Worm (Caenorhabditis elegans) whole organism, young adult: ENCODE results near the gene C31G12.1.

Experiments used
- B0035.1 ChIP-seq: sonication (generic microtip); optimal IDR thresholded peaks from 2 replicates; lab custom pipeline; 2016; ENCODE audit warnings: missing genetic modification characterization, mild to moderate bottlenecking, missing compliant biosample characterization, missing genotype, missing genetic modification reagents
- B0261.1 ChIP-seq: sonication (generic microtip); optimal IDR thresholded peaks from 2 replicates; lab custom pipeline; 2016; ENCODE audit warnings: mild to moderate bottlenecking, missing genetic modification characterization, moderate library complexity, missing compliant biosample characterization
- F49E8.2 ChIP-seq: sonication (generic microtip); optimal IDR thresholded peaks from 3 replicates; lab custom pipeline; 2017; ENCODE audit warnings: missing genetic modification characterization, mild to moderate bottlenecking, missing compliant biosample characterization, antibody characterized with exemption, moderate library complexity; ENCODE audit not compliant: insufficient read depth
- F55B11.4 ChIP-seq: sonication (generic microtip); optimal IDR thresholded peaks from 2 replicates; lab custom pipeline; 2016; ENCODE audit warnings: missing compliant biosample characterization, missing genetic modification characterization, borderline replicate concordance; ENCODE audit not compliant: insufficient read depth
- F57A8.1 ChIP-seq: fragments of 200-800 bp; sonication (Bioruptor generic); optimal IDR thresholded peaks from 2 replicates; lab custom pipeline; 2018; ENCODE audit warnings: mild to moderate bottlenecking, missing genetic modification characterization, moderate library complexity, missing compliant biosample characterization
- F57C9.4 ChIP-seq: sonication (generic microtip); optimal IDR thresholded peaks from 2 replicates; lab custom pipeline; 2017; ENCODE audit warnings: mild to moderate bottlenecking, missing genetic modification characterization, missing compliant biosample characterization
- T07F8.4 ChIP-seq: sonication (generic microtip); optimal IDR thresholded peaks from 2 replicates; lab custom pipeline; 2016; ENCODE audit warnings: mild to moderate bottlenecking, missing genetic modification characterization, moderate library complexity, missing compliant biosample characterization
- Y95B8A.8 ChIP-seq: fragments of 200-800 bp; sonication (Bioruptor generic); IDR thresholded peaks from 2 replicates; pipeline ENCODE4 v1.3.6; 2022; ENCODE audit warnings: missing genetic modification reagents, missing genetic modification characterization, missing compliant biosample characterization
- ZK185.1 ChIP-seq: sonication (generic microtip); optimal IDR thresholded peaks from 2 replicates; lab custom pipeline; 2016; ENCODE audit warnings: mild to moderate bottlenecking, missing genetic modification characterization, missing compliant biosample characterization; ENCODE audit not compliant: poor library complexity, severe bottlenecking
- akir-1 ChIP-seq: fragments of 200-800 bp; sonication (Bioruptor generic); optimal IDR thresholded peaks from 2 replicates; lab custom pipeline; 2018; ENCODE audit warnings: mild to moderate bottlenecking, missing genetic modification characterization, moderate library complexity, missing compliant biosample characterization
- ama-1 ChIP-seq, 3 experiments: fragments of 150-350 bp in 1 of 3; sonication (generic microtip) in 2 of 3; optimal IDR thresholded peaks; 2 replicates each; lab custom pipeline; 2014 to 2018; ENCODE audit warnings: missing biosample characterization in 2 of 3, missing genetic modification characterization in 2 of 3, missing genetic modification reagents in 2 of 3
- aptf-2 ChIP-seq: fragments of 200-800 bp; sonication (Bioruptor generic); conservative IDR thresholded peaks from 2 replicates; pipeline ENCODE4 v1.3.6; 2022; ENCODE audit warnings: missing genetic modification reagents, missing genetic modification characterization, missing compliant biosample characterization
- ccch-3 ChIP-seq: fragments of 200-800 bp; sonication (Bioruptor generic); optimal IDR thresholded peaks from 2 replicates; lab custom pipeline; 2018; ENCODE audit warnings: mild to moderate bottlenecking, missing genetic modification characterization, missing compliant biosample characterization
- ceh-27 ChIP-seq: fragments of 200-800 bp; sonication (Bioruptor generic); optimal IDR thresholded peaks from 2 replicates; lab custom pipeline; 2018; ENCODE audit warnings: mild to moderate bottlenecking, missing genetic modification characterization, moderate library complexity, missing compliant biosample characterization
- die-1 ChIP-seq: sonication (generic microtip); optimal IDR thresholded peaks from 2 replicates; lab custom pipeline; 2016; ENCODE audit warnings: missing genotype, mild to moderate bottlenecking, missing genetic modification characterization, missing compliant biosample characterization
- dox-1 ChIP-seq: fragments of 200-800 bp; sonication (Bioruptor generic); IDR thresholded peaks from 2 replicates; pipeline ENCODE4 v1.3.6; 2022; ENCODE audit warnings: missing genetic modification reagents, missing genetic modification characterization, missing compliant biosample characterization
- egl-18 ChIP-seq: fragments of 200-800 bp; sonication (Bioruptor generic); IDR thresholded peaks from 2 replicates; pipeline ENCODE4 v1.3.6; 2022; ENCODE audit warnings: missing genetic modification reagents, missing genetic modification characterization, missing compliant biosample characterization
- egl-44 ChIP-seq: fragments of 200-800 bp; sonication (Bioruptor generic); IDR thresholded peaks from 2 replicates; pipeline ENCODE4 v1.3.6; 2022; ENCODE audit warnings: missing genetic modification reagents, missing genetic modification characterization, missing compliant biosample characterization
- egrh-3 ChIP-seq: fragments of 200-800 bp; sonication (Bioruptor generic); IDR thresholded peaks from 2 replicates; pipeline ENCODE4 v1.3.6; 2022; ENCODE audit warnings: missing genetic modification reagents, missing genetic modification characterization, missing compliant biosample characterization
- fkh-3 ChIP-seq: sonication (generic microtip); optimal IDR thresholded peaks from 2 replicates; lab custom pipeline; 2016; ENCODE audit warnings: mild to moderate bottlenecking, missing genetic modification characterization, missing compliant biosample characterization
- gei-17 ChIP-seq: fragments of 200-800 bp; sonication (Bioruptor generic); optimal IDR thresholded peaks from 2 replicates; lab custom pipeline; 2018; ENCODE audit warnings: mild to moderate bottlenecking, missing genetic modification characterization, missing compliant biosample characterization
- him-1 ChIP-seq: sonication (generic microtip); optimal IDR thresholded peaks from 2 replicates; lab custom pipeline; 2016; ENCODE audit warnings: missing genotype, missing genetic modification reagents, missing genetic modification characterization, missing compliant biosample characterization
- hlh-12 ChIP-seq: sonication (generic microtip); optimal IDR thresholded peaks from 2 replicates; lab custom pipeline; 2016; ENCODE audit warnings: missing genetic modification characterization, missing compliant biosample characterization
- hrde-1 ChIP-seq: sonication (generic microtip); optimal IDR thresholded peaks from 2 replicates; lab custom pipeline; 2016; ENCODE audit warnings: missing genetic modification characterization, mild to moderate bottlenecking, missing compliant biosample characterization, moderate library complexity, missing genotype, missing genetic modification reagents, borderline replicate concordance
- madf-3 ChIP-seq: fragments of 200-800 bp; sonication (Bioruptor generic); IDR thresholded peaks from 2 replicates; pipeline ENCODE4 v1.3.6; 2022; ENCODE audit warnings: missing genetic modification reagents, missing genetic modification characterization, missing compliant biosample characterization
- mcd-1 ChIP-seq: fragments of 200-800 bp; sonication (Bioruptor generic); IDR thresholded peaks from 2 replicates; pipeline ENCODE4 v1.3.6; 2022; ENCODE audit warnings: missing genetic modification reagents, missing genetic modification characterization, missing compliant biosample characterization
- nfyb-1 ChIP-seq: fragments of 200-800 bp; sonication (Bioruptor generic); IDR thresholded peaks from 2 replicates; pipeline ENCODE4 v1.3.6; 2022; ENCODE audit warnings: missing genetic modification reagents, missing genetic modification characterization, missing compliant biosample characterization
- nhr-179 ChIP-seq: sonication (generic microtip); optimal IDR thresholded peaks from 2 replicates; lab custom pipeline; 2016; ENCODE audit warnings: mild to moderate bottlenecking, missing genetic modification characterization, missing compliant biosample characterization
- nhr-27 ChIP-seq: fragments of 200-800 bp; sonication (Bioruptor generic); optimal IDR thresholded peaks from 2 replicates; lab custom pipeline; 2018; ENCODE audit warnings: mild to moderate bottlenecking, missing genetic modification characterization, moderate library complexity, missing compliant biosample characterization
- rec-8 ChIP-seq, 2 experiments: sonication (generic microtip); optimal IDR thresholded peaks; 2 replicates each; lab custom pipeline; 2016; ENCODE audit warnings: mild to moderate bottlenecking in 2 of 2, missing genetic modification characterization in 2 of 2, missing genetic modification reagents in 2 of 2, missing genotype in 2 of 2, missing biosample characterization in 1 of 2, missing compliant biosample characterization in 1 of 2, moderate library complexity in 1 of 2
- repo-1 ChIP-seq: sonication (generic microtip); optimal IDR thresholded peaks from 2 replicates; lab custom pipeline; 2017; ENCODE audit warnings: mild to moderate bottlenecking, missing genetic modification characterization, missing compliant biosample characterization
- rpc-1 ChIP-seq, 2 experiments: fragments of 150-350 bp in 1 of 2; sonication (generic microtip) in 1 of 2; optimal IDR thresholded peaks; 2 replicates each; lab custom pipeline; 2014 to 2018; ENCODE audit warnings: missing biosample characterization in 1 of 2, missing genetic modification characterization in 1 of 2, missing genetic modification reagents in 1 of 2, missing genotype in 1 of 2
- snpc-1.3 ChIP-seq: sonication (generic microtip); optimal IDR thresholded peaks from 2 replicates; lab custom pipeline; 2017; ENCODE audit warnings: missing genetic modification characterization, mild to moderate bottlenecking, missing compliant biosample characterization, antibody characterized with exemption, moderate library complexity, missing genotype, missing genetic modification reagents; ENCODE audit not compliant: insufficient read depth
- somi-1 ChIP-seq: fragments of 200-800 bp; sonication (Bioruptor generic); optimal IDR thresholded peaks from 2 replicates; lab custom pipeline; 2018; ENCODE audit warnings: mild to moderate bottlenecking, missing genetic modification characterization, missing compliant biosample characterization
- ztf-18 ChIP-seq: sonication (generic microtip); optimal IDR thresholded peaks from 2 replicates; lab custom pipeline; 2016; ENCODE audit warnings: missing genotype, mild to moderate bottlenecking, missing genetic modification characterization, missing compliant biosample characterization
- ztf-26 ChIP-seq: sonication (generic microtip); optimal IDR thresholded peaks from 2 replicates; lab custom pipeline; 2017; ENCODE audit warnings: missing genetic modification characterization, missing compliant biosample characterization
- ztf-28 ChIP-seq: fragments of 200-800 bp; sonication (Bioruptor generic); IDR thresholded peaks from 2 replicates; pipeline ENCODE4 v1.3.6; 2022; ENCODE audit warnings: missing genetic modification reagents, missing genetic modification characterization, missing compliant biosample characterization
- ztf-3 ChIP-seq: fragments of 200-800 bp; sonication (Bioruptor generic); optimal IDR thresholded peaks from 2 replicates; lab custom pipeline; 2018; ENCODE audit warnings: mild to moderate bottlenecking, missing genetic modification characterization, missing compliant biosample characterization

Gene C31G12.1

ce11 chrV:18158172-18158571, 21.6 kb upstream of the C31G12.1 start:
- TF ChIP-seq F49E8.2 (tag; lab: Kevin White, UChicago) (no peak), Y95B8A.8 (no peak), B0035.1 (tag; lab: Kevin White, UChicago) (no peak), F57A8.1 (GFP tag; lab: Kevin White, UChicago) (no peak), snpc-1.3 (no peak), repo-1 (tag; lab: Kevin White, UChicago) (no peak)

DNA sequence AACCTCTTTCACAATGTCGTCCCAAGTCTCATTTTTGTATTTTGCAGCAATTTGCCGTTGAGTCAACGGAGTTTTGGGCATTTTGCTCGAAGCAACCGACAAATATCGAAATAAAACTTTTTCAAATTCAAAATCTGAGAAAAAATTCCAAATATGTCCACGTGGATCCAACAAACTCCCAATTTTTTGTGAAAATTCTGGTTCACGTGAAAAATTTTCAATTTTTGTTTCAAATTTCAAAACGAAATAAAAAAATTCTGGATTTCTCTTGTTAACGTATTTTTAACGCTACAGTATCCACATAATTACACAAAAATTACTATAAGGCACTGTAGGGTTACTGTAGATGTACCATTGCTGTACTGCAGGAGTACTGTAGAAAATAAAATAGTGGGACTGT, 18.5 kb upstream of the C31G12.1 start, which contains the start of gene C14A6.13:
Gene C14A6.13, minus strand, starts transcription at position 101 of the 400 bp plus-strand sequence.
- TF ChIP-seq egl-18 (GFP tag; lab: Robert Waterston, UW) (no peak), ZK185.1 (tag; lab: Kevin White, UChicago) (no peak), egl-44 (GFP tag; lab: Robert Waterston, UW) (no peak), ztf-26 (tag; lab: Kevin White, UChicago) (no peak), rec-8 (tag; optimal IDR thresholded peaks at IDR 0.05; lab: Kevin White, UChicago) (no peak), hlh-12 (tag; lab: Kevin White, UChicago) (no peak), mcd-1 (GFP tag; lab: Robert Waterston, UW) (no peak), ztf-28 (GFP tag; lab: Robert Waterston, UW) (no peak), nfyb-1 (GFP tag; lab: Robert Waterston, UW) (no peak), egrh-3 (GFP tag; lab: Robert Waterston, UW) (no peak), akir-1 (GFP tag; lab: Kevin White, UChicago) (no peak), ztf-18 (no peak), fkh-3 (tag; lab: Kevin White, UChicago) (no peak), die-1 (tag; lab: Kevin White, UChicago) (no peak), somi-1 (GFP tag; lab: Kevin White, UChicago) (no peak), B0261.1 (tag; lab: Kevin White, UChicago) (no peak), rpc-1 (optimal IDR thresholded peaks at IDR 0.05; lab: Kevin White, UChicago) (no peak), rpc-1 (tag; optimal IDR thresholded peaks at IDR 0.05; lab: Kevin White, UChicago) (no peak), T07F8.4 (tag; lab: Kevin White, UChicago) (no peak), ccch-3 (GFP tag; lab: Kevin White, UChicago) (no peak)

DNA sequence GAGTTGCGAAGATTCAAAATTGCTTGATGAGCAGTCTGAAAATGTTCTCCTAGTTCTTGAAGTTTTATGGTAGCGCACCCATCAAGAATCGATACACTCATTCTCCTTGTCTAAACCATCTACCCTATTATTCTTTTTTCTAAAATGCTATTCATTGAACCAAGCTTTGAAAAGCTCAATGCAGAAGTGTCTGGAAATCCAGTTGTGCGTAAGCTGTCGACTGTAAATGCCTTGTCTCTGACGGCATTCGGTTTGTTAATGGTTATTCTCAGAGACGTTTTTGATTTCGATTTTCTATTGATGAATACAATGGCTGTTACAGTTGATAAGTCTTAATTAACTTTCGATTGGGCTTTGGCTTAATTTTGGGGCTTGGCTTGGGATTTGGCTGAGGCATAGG, 17.2 kb upstream of the C31G12.1 start, which contains the start of gene C14A6.12:
Gene C14A6.12, minus strand, starts transcription at position 101 of the 400 bp plus-strand sequence.
- TF ChIP-seq madf-3 (GFP tag; lab: Robert Waterston, UW) (no peak), B0261.1 (tag; lab: Kevin White, UChicago) (no peak), F57C9.4 (tag; lab: Kevin White, UChicago) (no peak)

DNA sequence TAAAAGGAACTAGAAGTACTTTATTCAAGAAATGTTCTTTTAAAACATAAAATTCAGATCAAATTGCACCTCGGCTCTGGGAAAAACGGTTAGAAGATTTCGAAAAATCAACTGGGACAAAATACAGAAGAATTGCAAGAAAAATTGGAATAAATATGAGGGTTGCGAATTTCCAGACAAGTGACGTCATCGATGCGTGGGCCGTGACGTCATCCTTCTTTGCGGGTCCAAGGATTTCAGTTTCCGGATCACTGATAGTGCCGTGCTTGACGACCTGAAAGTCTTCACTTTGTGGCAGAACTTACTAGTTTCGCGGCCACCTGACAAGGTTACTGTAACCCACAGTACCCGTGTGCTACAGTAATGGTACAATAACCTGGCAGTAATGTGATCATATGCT, 16.3 kb upstream of the C31G12.1 start:
- no peak for TF ChIP-seq B0261.1 (tag; lab: Kevin White, UChicago)
- TF ChIP-seq dox-1 (GFP tag; lab: Robert Waterston, UW): no peak
- TF ChIP-seq nhr-179: no peak
- no peak for TF ChIP-seq aptf-2 (GFP tag; lab: Robert Waterston, UW)
- TF ChIP-seq hlh-12 (tag; lab: Kevin White, UChicago): no peak

ce11 chrV:18164758-18165157, 15.0 kb upstream of the C31G12.1 start, which contains the start of gene C14A6.5:
TSS of gene C14A6.5 (minus strand) at chrV:18164858.
- TF ChIP-seq ccch-3 (GFP tag; lab: Kevin White, UChicago) (no peak), ztf-3 (no peak), F55B11.4 (no peak), ama-1 (optimal IDR thresholded peaks at IDR 0.05; lab: Kevin White, UChicago) (no peak), ama-1 (GFP tag; optimal IDR thresholded peaks at IDR 0.05; lab: Kevin White, UChicago) (no peak), B0035.1 (tag; lab: Kevin White, UChicago) (no peak), gei-17 (GFP tag; lab: Kevin White, UChicago) (no peak), ceh-27 (GFP tag; lab: Kevin White, UChicago) (no peak), him-1 (tag; lab: Kevin White, UChicago) (no peak), repo-1 (tag; lab: Kevin White, UChicago) (no peak), hrde-1 (tag; lab: Kevin White, UChicago) (no peak), nhr-27 (tag; lab: Kevin White, UChicago) (no peak)
